Fruit fly (Drosophila melanogaster): ENCODE data around the gene up.

DNA sequence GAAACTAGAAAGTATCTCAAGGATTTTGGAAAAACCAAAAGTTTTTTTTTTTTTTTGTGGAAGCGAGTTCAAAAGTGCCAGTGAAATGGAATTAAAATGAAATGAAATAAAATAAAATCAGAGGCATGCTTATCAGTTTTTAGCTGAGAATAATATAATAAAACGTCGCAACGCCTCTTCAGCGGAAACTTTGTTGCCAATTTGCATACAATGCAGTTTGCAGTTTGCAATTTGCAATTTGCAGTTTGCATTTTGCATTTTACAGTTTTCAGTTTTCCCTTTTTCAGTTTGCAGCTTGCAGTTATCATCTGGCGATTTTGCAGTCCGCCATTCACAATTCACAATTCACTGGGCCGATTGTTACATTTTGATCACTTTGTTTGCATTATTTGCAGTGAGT, 33.5 kb downstream of the up start:
- TF ChIP-seq HLH106 (tag; optimal IDR thresholded peaks at IDR 0.05), result no peak
- no peak for TF ChIP-seq psq (GFP tag; optimal IDR thresholded peaks at IDR 0.05)
- TF ChIP-seq dmrt93B (GFP tag; optimal IDR thresholded peaks at IDR 0.05), result no peak
- no peak for TF ChIP-seq OdsH (GFP tag; optimal IDR thresholded peaks at IDR 0.05)
- no peak for TF ChIP-seq Hnf4 (GFP tag; optimal IDR thresholded peaks at IDR 0.05)
- no peak for TF ChIP-seq dsf (GFP tag; optimal IDR thresholded peaks at IDR 0.05; ENCODE audit: borderline replicate concordance)

Data from whole organism, wandering third instar larva.